Fruit fly (Drosophila melanogaster) whole organism, prepupa: Measurements from ENCODE around the gene MESR3.

Experiments used
- CG15336 ChIP-seq: fragments of 200-800 bp; sonication (Bioruptor generic); IDR thresholded peaks from 2 replicates; pipeline ENCODE4 v1.3.6; 2022; ENCODE audit warnings: missing biosample characterization, missing genetic modification characterization
- CG1621 ChIP-seq: fragments of 200-800 bp; sonication (Bioruptor generic); optimal IDR thresholded peaks from 3 replicates; lab custom pipeline; 2018; ENCODE audit warnings: missing biosample characterization, mild to moderate bottlenecking, missing genetic modification characterization
- CG34406 ChIP-seq: fragments of 200-800 bp; sonication (Bioruptor generic); optimal IDR thresholded peaks from 3 replicates; lab custom pipeline; 2016; ENCODE audit warnings: missing biosample characterization, missing genetic modification characterization
- Ets21C ChIP-seq: fragments of 200-800 bp; sonication (Bioruptor generic); optimal IDR thresholded peaks from 3 replicates; lab custom pipeline; 2016; ENCODE audit warnings: missing biosample characterization, missing genetic modification characterization
- OdsH ChIP-seq: fragments of 200-800 bp; sonication (Bioruptor generic); optimal IDR thresholded peaks from 3 replicates; lab custom pipeline; 2016; ENCODE audit warnings: missing biosample characterization, missing genetic modification characterization
- eg ChIP-seq: fragments of 200-800 bp; sonication (Bioruptor generic); IDR thresholded peaks from 3 replicates; pipeline ENCODE4 v1.3.6; 2022; ENCODE audit warnings: missing biosample characterization, missing genetic modification characterization
- lz ChIP-seq: fragments of 200-800 bp; sonication (Bioruptor generic); optimal IDR thresholded peaks from 3 replicates; lab custom pipeline; 2016; ENCODE audit warnings: missing biosample characterization, missing genetic modification characterization
- salr ChIP-seq, 2 experiments: fragments of 200-800 bp; sonication (Bioruptor generic); optimal IDR thresholded peaks; 3 replicates each; lab custom pipeline; 2016 to 2018; ENCODE audit warnings: missing biosample characterization in 2 of 2, missing genetic modification characterization in 2 of 2, mild to moderate bottlenecking in 1 of 2

- no peak for TF ChIP-seq CG34406 (GFP tag; lab: Kevin White, UChicago)
- no peak for TF ChIP-seq eg (GFP tag; lab: Robert Waterston, UW)
- TF ChIP-seq CG1621 (tag; lab: Kevin White, UChicago), result no peak
- TF ChIP-seq salr (GFP tag; optimal IDR thresholded peaks at IDR 0.05; lab: Kevin White, UChicago), result no peak
- no peak for TF ChIP-seq lz
- no peak for TF ChIP-seq OdsH
- no peak for TF ChIP-seq Ets21C (GFP tag; lab: Kevin White, UChicago)
- no peak for TF ChIP-seq CG15336 (GFP tag; lab: Robert Waterston, UW)
These were observed 20.2 kb upstream of the MESR3 start, which contains the start of gene amos for dm6 chr2L:18596871-18597338.
